Worm (Caenorhabditis elegans) whole organism, young adult: ENCODE data around the gene hmg-4.

Experiments used
- F23B12.7 ChIP-seq: sonication (generic microtip); optimal IDR thresholded peaks from 2 replicates; lab custom pipeline; 2017; ENCODE audit warnings: missing genetic modification characterization, mild to moderate bottlenecking, missing compliant biosample characterization, antibody characterized with exemption, moderate library complexity; ENCODE audit not compliant: insufficient read depth
- F33H1.4 ChIP-seq: fragments of 200-800 bp; sonication (Bioruptor generic); IDR thresholded peaks from 2 replicates; pipeline ENCODE4 v1.3.6; 2022; ENCODE audit warnings: missing genetic modification reagents, missing genetic modification characterization, missing compliant biosample characterization
- F39B2.1 ChIP-seq: fragments of 200-800 bp; sonication (Bioruptor generic); IDR thresholded peaks from 2 replicates; pipeline ENCODE4 v1.3.6; 2022; ENCODE audit warnings: missing genetic modification reagents, missing genetic modification characterization, missing compliant biosample characterization
- F49E8.2 ChIP-seq: sonication (generic microtip); optimal IDR thresholded peaks from 3 replicates; lab custom pipeline; 2017; ENCODE audit warnings: missing genetic modification characterization, mild to moderate bottlenecking, missing compliant biosample characterization, antibody characterized with exemption, moderate library complexity; ENCODE audit not compliant: insufficient read depth
- F52B5.7 ChIP-seq: sonication (generic microtip); optimal IDR thresholded peaks from 2 replicates; lab custom pipeline; 2016; ENCODE audit warnings: mild to moderate bottlenecking, missing genetic modification characterization, missing compliant biosample characterization
- K11D2.4 ChIP-seq: fragments of 200-800 bp; sonication (Bioruptor generic); IDR thresholded peaks from 2 replicates; pipeline ENCODE4 v1.3.6; 2022; ENCODE audit warnings: missing genetic modification reagents, missing genetic modification characterization, missing compliant biosample characterization
- T26A5.8 ChIP-seq: sonication (generic microtip); optimal IDR thresholded peaks from 2 replicates; lab custom pipeline; 2016; ENCODE audit warnings: missing genetic modification characterization, missing compliant biosample characterization
- Y53G8AR.9 ChIP-seq: fragments of 200-800 bp; sonication (Bioruptor generic); conservative IDR thresholded peaks from 2 replicates; pipeline ENCODE4 v1.3.6; 2022; ENCODE audit warnings: missing genetic modification reagents, missing genetic modification characterization, missing compliant biosample characterization
- Y56A3A.18 ChIP-seq: fragments of 200-800 bp; sonication (Bioruptor generic); IDR thresholded peaks from 2 replicates; pipeline ENCODE4 v1.3.6; 2022; ENCODE audit warnings: missing genetic modification reagents, missing genetic modification characterization, missing compliant biosample characterization
- Y67H2A.10 ChIP-seq: fragments of 200-800 bp; sonication (Bioruptor generic); conservative IDR thresholded peaks from 2 replicates; pipeline ENCODE4 v1.3.6; 2022; ENCODE audit warnings: missing genetic modification reagents, missing genetic modification characterization, missing compliant biosample characterization
- ama-1 ChIP-seq, 3 experiments: fragments of 150-350 bp in 1 of 3; sonication (generic microtip) in 2 of 3; optimal IDR thresholded peaks; 2 replicates each; lab custom pipeline; 2014 to 2018; ENCODE audit warnings: missing biosample characterization in 2 of 3, missing genetic modification characterization in 2 of 3, missing genetic modification reagents in 2 of 3
- atf-7 ChIP-seq: sonication (generic microtip); optimal IDR thresholded peaks from 2 replicates; lab custom pipeline; 2017; ENCODE audit warnings: mild to moderate bottlenecking, missing genetic modification characterization, missing compliant biosample characterization
- cebp-1 ChIP-seq, 2 experiments: fragments of 200-800 bp in 1 of 2; sonication (Bioruptor generic) in 1 of 2; sonication (generic microtip) in 1 of 2; IDR thresholded peaks in 1 of 2; optimal IDR thresholded peaks in 1 of 2; 2 replicates each; pipeline versions ENCODE4 v1.3.6 to Lab custom; 2017 to 2022; ENCODE audit warnings: missing compliant biosample characterization in 2 of 2, missing genetic modification characterization in 2 of 2, mild to moderate bottlenecking in 1 of 2, missing genetic modification reagents in 1 of 2, moderate library complexity in 1 of 2
- ceh-100 ChIP-seq: fragments of 200-800 bp; sonication (Bioruptor generic); IDR thresholded peaks from 2 replicates; pipeline ENCODE4 v1.3.6; 2022; ENCODE audit warnings: missing genetic modification reagents, missing genetic modification characterization, missing compliant biosample characterization
- ceh-40 ChIP-seq: fragments of 200-800 bp; sonication (Bioruptor generic); IDR thresholded peaks from 2 replicates; pipeline ENCODE4 v1.3.6; 2022; ENCODE audit warnings: missing genetic modification characterization, missing compliant biosample characterization
- dpl-1 ChIP-seq: fragments of 150-350 bp; optimal IDR thresholded peaks from 2 replicates; lab custom pipeline; 2014; ENCODE audit warnings: missing biosample characterization, missing genetic modification reagents, missing genetic modification characterization
- egl-44 ChIP-seq: fragments of 200-800 bp; sonication (Bioruptor generic); IDR thresholded peaks from 2 replicates; pipeline ENCODE4 v1.3.6; 2022; ENCODE audit warnings: missing genetic modification reagents, missing genetic modification characterization, missing compliant biosample characterization
- ets-4 ChIP-seq: fragments of 200-800 bp; sonication (Bioruptor generic); optimal IDR thresholded peaks from 2 replicates; lab custom pipeline; 2018; ENCODE audit warnings: mild to moderate bottlenecking, missing genetic modification characterization, missing compliant biosample characterization
- fkh-3 ChIP-seq: sonication (generic microtip); optimal IDR thresholded peaks from 2 replicates; lab custom pipeline; 2016; ENCODE audit warnings: mild to moderate bottlenecking, missing genetic modification characterization, missing compliant biosample characterization
- gei-17 ChIP-seq: fragments of 200-800 bp; sonication (Bioruptor generic); optimal IDR thresholded peaks from 2 replicates; lab custom pipeline; 2018; ENCODE audit warnings: mild to moderate bottlenecking, missing genetic modification characterization, missing compliant biosample characterization
- hlh-12 ChIP-seq: sonication (generic microtip); optimal IDR thresholded peaks from 2 replicates; lab custom pipeline; 2016; ENCODE audit warnings: missing genetic modification characterization, missing compliant biosample characterization
- hlh-26 ChIP-seq: fragments of 200-800 bp; sonication (Bioruptor generic); conservative IDR thresholded peaks from 2 replicates; pipeline ENCODE4 v1.3.6; 2022; ENCODE audit warnings: missing genetic modification reagents, missing genetic modification characterization, missing compliant biosample characterization
- hmg-1.2 ChIP-seq: fragments of 200-800 bp; sonication (Bioruptor generic); IDR thresholded peaks from 2 replicates; pipeline ENCODE4 v1.3.6; 2022; ENCODE audit warnings: missing genetic modification reagents, missing genetic modification characterization, missing compliant biosample characterization
- hmg-20 ChIP-seq: fragments of 200-800 bp; sonication (Bioruptor generic); IDR thresholded peaks from 2 replicates; pipeline ENCODE4 v1.3.6; 2022; ENCODE audit warnings: missing genetic modification reagents, missing genetic modification characterization, missing compliant biosample characterization
- let-607 ChIP-seq, 2 experiments: fragments of 200-800 bp in 1 of 2; sonication (Bioruptor generic) in 1 of 2; sonication (generic microtip) in 1 of 2; optimal IDR thresholded peaks; 2 replicates each; lab custom pipeline; 2016 to 2018; ENCODE audit warnings: mild to moderate bottlenecking in 2 of 2, missing compliant biosample characterization in 2 of 2, missing genetic modification characterization in 2 of 2, moderate library complexity in 2 of 2, missing genotype in 1 of 2
- lin-26 ChIP-seq: fragments of 200-800 bp; sonication (Bioruptor generic); IDR thresholded peaks from 2 replicates; pipeline ENCODE4 v1.3.6; 2022; ENCODE audit warnings: missing genetic modification reagents, missing genetic modification characterization, missing compliant biosample characterization
- lir-1 ChIP-seq: fragments of 200-800 bp; sonication (Bioruptor generic); conservative IDR thresholded peaks from 2 replicates; pipeline ENCODE4 v1.3.6; 2022; ENCODE audit warnings: missing genetic modification reagents, missing genetic modification characterization, missing compliant biosample characterization
- lsl-1 ChIP-seq: fragments of 200-800 bp; sonication (Bioruptor generic); optimal IDR thresholded peaks from 2 replicates; lab custom pipeline; 2018; ENCODE audit warnings: mild to moderate bottlenecking, missing genetic modification characterization, moderate library complexity, missing compliant biosample characterization
- lsy-27 ChIP-seq: sonication (generic microtip); optimal IDR thresholded peaks from 2 replicates; lab custom pipeline; 2017; ENCODE audit warnings: missing genetic modification characterization, mild to moderate bottlenecking, missing compliant biosample characterization, antibody characterized with exemption, missing genotype, borderline replicate concordance; ENCODE audit not compliant: insufficient read depth
- madf-10 ChIP-seq: sonication (generic microtip); optimal IDR thresholded peaks from 2 replicates; lab custom pipeline; 2016; ENCODE audit warnings: mild to moderate bottlenecking, missing genetic modification characterization, missing compliant biosample characterization
- madf-8 ChIP-seq: fragments of 200-800 bp; sonication (Bioruptor generic); conservative IDR thresholded peaks from 2 replicates; pipeline ENCODE4 v1.3.6; 2022; ENCODE audit warnings: missing genetic modification reagents, missing genetic modification characterization, missing compliant biosample characterization
- mes-4 ChIP-seq: sonication (generic microtip); optimal IDR thresholded peaks from 2 replicates; lab custom pipeline; 2016; ENCODE audit warnings: missing genotype, missing genetic modification characterization, missing compliant biosample characterization
- mxl-1 ChIP-seq: sonication (generic microtip); optimal IDR thresholded peaks from 2 replicates; lab custom pipeline; 2016; ENCODE audit warnings: missing genetic modification characterization, missing compliant biosample characterization
- nfya-1 ChIP-seq: sonication (generic microtip); optimal IDR thresholded peaks from 2 replicates; lab custom pipeline; 2017; ENCODE audit warnings: antibody characterized with exemption, missing compliant biosample characterization, missing genetic modification characterization, borderline replicate concordance; ENCODE audit not compliant: insufficient read depth
- nhr-120 ChIP-seq: fragments of 200-800 bp; sonication (Bioruptor generic); IDR thresholded peaks from 2 replicates; pipeline ENCODE4 v1.3.6; 2022; ENCODE audit warnings: missing genetic modification characterization, missing compliant biosample characterization
- nhr-179 ChIP-seq: sonication (generic microtip); optimal IDR thresholded peaks from 2 replicates; lab custom pipeline; 2016; ENCODE audit warnings: mild to moderate bottlenecking, missing genetic modification characterization, missing compliant biosample characterization
- nhr-80 ChIP-seq: sonication (generic microtip); optimal IDR thresholded peaks from 2 replicates; lab custom pipeline; 2016; ENCODE audit warnings: missing genetic modification characterization, missing compliant biosample characterization
- nhr-90 ChIP-seq: sonication (generic microtip); optimal IDR thresholded peaks from 2 replicates; lab custom pipeline; 2016; ENCODE audit warnings: missing genotype, mild to moderate bottlenecking, missing genetic modification characterization, missing compliant biosample characterization
- rcor-1 ChIP-seq: fragments of 200-800 bp; sonication (Bioruptor generic); IDR thresholded peaks from 2 replicates; pipeline ENCODE4 v1.3.6; 2022; ENCODE audit warnings: missing genetic modification reagents, missing genetic modification characterization, missing compliant biosample characterization
- rec-8 ChIP-seq, 2 experiments: sonication (generic microtip); optimal IDR thresholded peaks; 2 replicates each; lab custom pipeline; 2016; ENCODE audit warnings: mild to moderate bottlenecking in 2 of 2, missing genetic modification characterization in 2 of 2, missing genetic modification reagents in 2 of 2, missing genotype in 2 of 2, missing biosample characterization in 1 of 2, missing compliant biosample characterization in 1 of 2, moderate library complexity in 1 of 2
- rpc-1 ChIP-seq, 2 experiments: fragments of 150-350 bp in 1 of 2; sonication (generic microtip) in 1 of 2; optimal IDR thresholded peaks; 2 replicates each; lab custom pipeline; 2014 to 2018; ENCODE audit warnings: missing biosample characterization in 1 of 2, missing genetic modification characterization in 1 of 2, missing genetic modification reagents in 1 of 2, missing genotype in 1 of 2
- sea-2 ChIP-seq: fragments of 200-800 bp; sonication (Bioruptor generic); IDR thresholded peaks from 2 replicates; pipeline ENCODE4 v1.3.6; 2022; ENCODE audit warnings: missing genetic modification characterization, missing compliant biosample characterization
- sptf-2 ChIP-seq: fragments of 200-800 bp; sonication (Bioruptor generic); optimal IDR thresholded peaks from 2 replicates; lab custom pipeline; 2018; ENCODE audit warnings: mild to moderate bottlenecking, missing genetic modification characterization, missing compliant biosample characterization
- tbp1 ChIP-seq: fragments of 200-800 bp; sonication (Bioruptor generic); optimal IDR thresholded peaks from 2 replicates; lab custom pipeline; 2018; ENCODE audit warnings: mild to moderate bottlenecking, missing genetic modification characterization, missing compliant biosample characterization
- tlf-1 ChIP-seq: fragments of 200-800 bp; sonication (Bioruptor generic); optimal IDR thresholded peaks from 2 replicates; lab custom pipeline; 2018; ENCODE audit warnings: mild to moderate bottlenecking, missing genetic modification characterization, missing compliant biosample characterization
- zim-3 ChIP-seq: sonication (generic microtip); optimal IDR thresholded peaks from 2 replicates; lab custom pipeline; 2017; ENCODE audit warnings: mild to moderate bottlenecking, missing genetic modification characterization, moderate library complexity, missing compliant biosample characterization

The hmg-4 gene

DNA sequence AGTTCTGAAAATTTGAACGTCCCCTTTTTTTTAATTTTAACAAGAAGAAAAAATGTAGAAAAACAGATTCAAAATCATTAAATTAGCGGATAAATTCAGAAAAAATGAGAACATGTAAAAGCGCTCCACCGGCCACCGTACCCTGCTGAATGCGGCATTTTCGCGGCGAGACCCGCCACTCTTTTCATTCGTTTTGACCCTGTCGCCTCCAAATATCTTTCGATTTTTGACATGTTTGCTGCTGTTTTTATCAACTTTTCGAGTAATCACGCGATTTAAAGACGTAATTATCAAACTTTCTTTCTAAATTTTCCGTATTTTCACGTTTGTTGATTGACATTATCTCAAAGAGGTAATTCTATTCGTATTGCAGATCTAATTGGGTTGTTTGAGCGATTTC lies 45.2 kb downstream of the hmg-4 start, which contains the start of gene gsp-2 (continued):
- TF ChIP-seq hmg-1.2 (GFP tag; lab: Robert Waterston, UW): peak; percentile 47; the same call in 1 of the 2 replicates
- no peak for TF ChIP-seq mxl-1 (tag; lab: Kevin White, UChicago)
- no peak for TF ChIP-seq ceh-40 (GFP tag; lab: Robert Waterston, UW)
- no peak for TF ChIP-seq zim-3 (tag; lab: Kevin White, UChicago)
- peak; percentile 59 to 76 for TF ChIP-seq let-607 (tag; optimal IDR thresholded peaks at IDR 0.05; lab: Kevin White, UChicago)
- TF ChIP-seq mes-4 (tag; lab: Kevin White, UChicago): no peak
- TF ChIP-seq dpl-1 (GFP tag; lab: Kevin White, UChicago): peak; percentile 13
- no peak for TF ChIP-seq ets-4 (GFP tag; lab: Kevin White, UChicago)
- peak; percentile 71 for TF ChIP-seq F23B12.7 (tag; lab: Kevin White, UChicago)
- peak; percentile 25 for TF ChIP-seq nhr-90
- no peak for TF ChIP-seq sea-2 (GFP tag; lab: Robert Waterston, UW)
- TF ChIP-seq rec-8 (tag; optimal IDR thresholded peaks at IDR 0.05; lab: Kevin White, UChicago): no peak
- peak; percentile 87 for TF ChIP-seq lsl-1 (GFP tag; lab: Kevin White, UChicago)
- TF ChIP-seq rcor-1 (GFP tag; lab: Robert Waterston, UW): no peak
- TF ChIP-seq nhr-80 (tag; lab: Kevin White, UChicago): peak; percentile 84
- no peak for TF ChIP-seq K11D2.4
- no peak for TF ChIP-seq T26A5.8 (tag; lab: Kevin White, UChicago)
- no peak for TF ChIP-seq nhr-120 (GFP tag; lab: Robert Waterston, UW)
- no peak for TF ChIP-seq madf-10 (tag; lab: Kevin White, UChicago)
- 0 out of 2 replicates have a peak, but pooled peaks have one; percentile 34 for TF ChIP-seq lin-26 (GFP tag; lab: Robert Waterston, UW)
- TF ChIP-seq F52B5.7 (tag; lab: Kevin White, UChicago): no peak
- peak; percentile 26 for TF ChIP-seq lsy-27 (tag; lab: Kevin White, UChicago)
- TF ChIP-seq F33H1.4: peak; percentile 90
- TF ChIP-seq atf-7 (tag; lab: Kevin White, UChicago): peak; percentile 51
- no peak for TF ChIP-seq gei-17 (GFP tag; lab: Kevin White, UChicago)
- no peak for TF ChIP-seq hlh-26 (GFP tag; lab: Robert Waterston, UW)
- TF ChIP-seq sptf-2 (GFP tag; lab: Kevin White, UChicago): no peak
- TF ChIP-seq tlf-1 (GFP tag; lab: Kevin White, UChicago): peak; percentile 5
- no peak for TF ChIP-seq fkh-3 (tag; lab: Kevin White, UChicago)
- no peak for TF ChIP-seq rpc-1 (optimal IDR thresholded peaks at IDR 0.05; lab: Kevin White, UChicago)
- TF ChIP-seq rpc-1 (tag; optimal IDR thresholded peaks at IDR 0.05; lab: Kevin White, UChicago): no peak
- TF ChIP-seq Y67H2A.10 (GFP tag; lab: Robert Waterston, UW): peak; percentile 34; the same call in 1 of the 2 replicates
- no peak for TF ChIP-seq ama-1 (optimal IDR thresholded peaks at IDR 0.05; lab: Kevin White, UChicago)
- TF ChIP-seq ama-1 (GFP tag; optimal IDR thresholded peaks at IDR 0.05; lab: Kevin White, UChicago): no peak
- TF ChIP-seq cebp-1 (GFP tag; IDR thresholded peaks at IDR 0.05; lab: Robert Waterston, UW): no peak
- TF ChIP-seq cebp-1 (tag; optimal IDR thresholded peaks at IDR 0.05; lab: Kevin White, UChicago): peak; percentile 69
- no peak for TF ChIP-seq nhr-179 (tag; lab: Kevin White, UChicago)
- 0 out of 2 replicates have a peak, but pooled peaks have one; percentile 16 for TF ChIP-seq ceh-100 (GFP tag; lab: Robert Waterston, UW)
- TF ChIP-seq Y56A3A.18 (GFP tag; lab: Robert Waterston, UW): no peak
- no peak for TF ChIP-seq hmg-20
- TF ChIP-seq nfya-1 (tag; lab: Kevin White, UChicago): no peak
- no peak for TF ChIP-seq F39B2.1 (GFP tag; lab: Robert Waterston, UW)
- TF ChIP-seq Y53G8AR.9 (GFP tag; lab: Robert Waterston, UW): 0 out of 2 replicates have a peak, but pooled peaks have one; percentile 15
- TF ChIP-seq madf-8 (GFP tag; lab: Robert Waterston, UW): 0 out of 2 replicates have a peak, but pooled peaks have one; percentile 22
- no peak for TF ChIP-seq hlh-12 (tag; lab: Kevin White, UChicago)
- no peak for TF ChIP-seq F49E8.2 (tag; lab: Kevin White, UChicago)
- TF ChIP-seq lir-1: peak; percentile 62; the same call in 1 of the 2 replicates
- no peak for TF ChIP-seq egl-44
- TF ChIP-seq tbp1 (GFP tag; lab: Kevin White, UChicago): peak; percentile 54
